Worm (Caenorhabditis elegans): ENCODE measurements around the gene W03C9.1.

ce11 chrII:11978920-11979319 is 17.0 kb upstream of the W03C9.1 start:
- TF ChIP-seq dve-1 (tag; optimal IDR thresholded peaks at IDR 0.05) (no peak), C08G9.2 (tag; optimal IDR thresholded peaks at IDR 0.05) (no peak), pax-1 (tag; optimal IDR thresholded peaks at IDR 0.05) (no peak), odd-2 (tag; optimal IDR thresholded peaks at IDR 0.05) (no peak), K02D7.2 (tag; optimal IDR thresholded peaks at IDR 0.05) (no peak), nhr-11 (tag; optimal IDR thresholded peaks at IDR 0.05) (no peak), tbx-2 (tag; optimal IDR thresholded peaks at IDR 0.05) (no peak), ceh-31 (tag; optimal IDR thresholded peaks at IDR 0.05) (no peak), F13H6.1 (tag; optimal IDR thresholded peaks at IDR 0.05) (no peak), ceh-45 (GFP tag; IDR thresholded peaks at IDR 0.05) (no peak), ceh-9 (tag; optimal IDR thresholded peaks at IDR 0.05) (no peak), gmeb-2 (tag; optimal IDR thresholded peaks at IDR 0.05) (no peak), ztf-16 (tag; optimal IDR thresholded peaks at IDR 0.05) (no peak), unc-3 (GFP tag; conservative IDR thresholded peaks at IDR 0.05) (no peak), unc-3 (tag; optimal IDR thresholded peaks at IDR 0.05) (no peak)

Measured in whole organism, late embryonic.